Fruit fly (Drosophila melanogaster): ENCODE results near the gene CG11555.

Gene CG11555

dm6 chr2L:277122-277671 lies 3.6 kb downstream of the CG11555 start, which contains the start of gene smo (continued):
- TF ChIP-seq CrebB (tag; optimal IDR thresholded peaks at IDR 0.05) (peak; percentile 11), Sox100B (GFP tag; optimal IDR thresholded peaks at IDR 0.05) (no peak), Hr3 (GFP tag; optimal IDR thresholded peaks at IDR 0.05) (peak; percentile 33), Meics (GFP tag; optimal IDR thresholded peaks at IDR 0.05) (no peak), Six4 (GFP tag; optimal IDR thresholded peaks at IDR 0.05) (no peak), CG10959 (GFP tag; IDR thresholded peaks at IDR 0.05) (no peak), CG42726 (GFP tag; IDR thresholded peaks at IDR 0.05; ENCODE audit: partially characterized antibody) (peak; percentile 89), CG2199 (GFP tag; IDR thresholded peaks at IDR 0.05) (no peak), CG6272 (GFP tag; IDR thresholded peaks at IDR 0.05) (no peak), al (GFP tag; IDR thresholded peaks at IDR 0.05) (no peak), CoRest (tag; optimal IDR thresholded peaks at IDR 0.05) (peak; percentile 39), CG14667 (GFP tag; IDR thresholded peaks at IDR 0.05) (no peak), H15 (GFP tag; IDR thresholded peaks at IDR 0.05) (no peak), eyg (GFP tag; optimal IDR thresholded peaks at IDR 0.05) (no peak), CG16813 (GFP tag; IDR thresholded peaks at IDR 0.05; ENCODE audit: partially characterized antibody) (peak; percentile 89), CG17186 (GFP tag; optimal IDR thresholded peaks at IDR 0.05) (peak; percentile 96), Asciz (GFP tag; optimal IDR thresholded peaks at IDR 0.05) (no peak), CG8281 (tag; optimal IDR thresholded peaks at IDR 0.05) (no peak), CG4707 (GFP tag; optimal IDR thresholded peaks at IDR 0.05) (no peak), CG10274 (GFP tag; optimal IDR thresholded peaks at IDR 0.05) (no peak), Dip3 (GFP tag; optimal IDR thresholded peaks at IDR 0.05) (peak; percentile 36), Dek (tag; optimal IDR thresholded peaks at IDR 0.05) (no peak), stwl (tag; optimal IDR thresholded peaks at IDR 0.05) (peak; percentile 81), Fer1 (GFP tag; optimal IDR thresholded peaks at IDR 0.05) (no peak), Bdp1 (GFP tag; optimal IDR thresholded peaks at IDR 0.05) (no peak), da (GFP tag; optimal IDR thresholded peaks at IDR 0.05) (no peak), CG12299 (tag; optimal IDR thresholded peaks at IDR 0.05) (no peak), hb (GFP tag; IDR thresholded peaks at IDR 0.05; ENCODE audit: partially characterized antibody) (peak; percentile 89), CG32772 (GFP tag; IDR thresholded peaks at IDR 0.05) (no peak), CG18764 (GFP tag; optimal IDR thresholded peaks at IDR 0.05) (peak; percentile 50), Doc3 (GFP tag; IDR thresholded peaks at IDR 0.05; ENCODE audit: partially characterized antibody) (peak; percentile 75), salm (tag; optimal IDR thresholded peaks at IDR 0.05) (no peak), hkb (optimal IDR thresholded peaks at IDR 0.05) (peak; percentile 81), hkb (GFP tag; IDR thresholded peaks at IDR 0.05) (no peak), usp (GFP tag; optimal IDR thresholded peaks at IDR 0.05) (no peak), Dll (GFP tag; IDR thresholded peaks at IDR 0.05; ENCODE audit: partially characterized antibody) (peak; percentile 86), CG15601 (tag; optimal IDR thresholded peaks at IDR 0.05) (peak; percentile 29), NfI (GFP tag; optimal IDR thresholded peaks at IDR 0.05) (no peak), shn (GFP tag; optimal IDR thresholded peaks at IDR 0.05) (peak; percentile 51), lov (optimal IDR thresholded peaks at IDR 0.05) (no peak), lov (GFP tag; IDR thresholded peaks at IDR 0.05) (no peak), Side (GFP tag; optimal IDR thresholded peaks at IDR 0.05) (peak; percentile 73), nom (GFP tag; optimal IDR thresholded peaks at IDR 0.05) (peak; percentile 23), CG11247 (GFP tag; IDR thresholded peaks at IDR 0.05) (no peak), CG11560 (tag; IDR thresholded peaks at IDR 0.05) (peak; percentile 21; the same call in 1 of the 3 replicates), Tbp (GFP tag; optimal IDR thresholded peaks at IDR 0.05) (no peak), CG3726 (GFP tag; IDR thresholded peaks at IDR 0.05) (no peak), CG18262 (tag; optimal IDR thresholded peaks at IDR 0.05) (no peak), mirr (GFP tag; optimal IDR thresholded peaks at IDR 0.05) (no peak), Dbx (GFP tag; IDR thresholded peaks at IDR 0.05) (no peak), CG30431 (GFP tag; optimal IDR thresholded peaks at IDR 0.05) (no peak), CG6689 (GFP tag; IDR thresholded peaks at IDR 0.05) (no peak)
